Fruit fly (Drosophila melanogaster) whole organism, embryonic: Measurements from ENCODE around the gene CG7860.

Source experiments
- Bdp1 ChIP-seq: fragments of 200-800 bp; sonication (Bioruptor generic); optimal IDR thresholded peaks from 3 replicates; lab custom pipeline; 2016; ENCODE audit warnings: missing biosample characterization, missing genetic modification characterization
- CG10431 ChIP-seq: fragments of 200-800 bp; sonication (Bioruptor generic); optimal IDR thresholded peaks from 3 replicates; lab custom pipeline; 2018; ENCODE audit warnings: missing biosample characterization, mild to moderate bottlenecking, missing genetic modification characterization
- CG10565 ChIP-seq: fragments of 200-800 bp; sonication (Bioruptor generic); optimal IDR thresholded peaks from 3 replicates; lab custom pipeline; 2016; ENCODE audit warnings: missing biosample characterization, mild to moderate bottlenecking, missing genetic modification characterization
- CG12299 ChIP-seq: fragments of 200-800 bp; sonication (Bioruptor generic); optimal IDR thresholded peaks from 2 replicates; lab custom pipeline; 2018; ENCODE audit warnings: missing biosample characterization, mild to moderate bottlenecking, missing genetic modification characterization
- CG12659 ChIP-seq: fragments of 200-800 bp; sonication (Bioruptor generic); optimal IDR thresholded peaks from 3 replicates; lab custom pipeline; 2017; ENCODE audit warnings: mild to moderate bottlenecking, missing biosample characterization, missing genetic modification reagents, missing genetic modification characterization
- CG13894 ChIP-seq: fragments of 200-800 bp; sonication (Bioruptor generic); optimal IDR thresholded peaks from 3 replicates; lab custom pipeline; 2018; ENCODE audit warnings: missing biosample characterization, mild to moderate bottlenecking, missing genetic modification characterization, moderate library complexity
- CG15514 ChIP-seq: fragments of 200-800 bp; sonication (Bioruptor generic); optimal IDR thresholded peaks from 3 replicates; lab custom pipeline; 2017; ENCODE audit warnings: missing biosample characterization, missing genetic modification characterization, mild to moderate bottlenecking, moderate library complexity, missing genetic modification reagents
- CG2120 ChIP-seq: fragments of 200-800 bp; sonication (Bioruptor generic); optimal IDR thresholded peaks from 3 replicates; lab custom pipeline; 2016; ENCODE audit warnings: missing biosample characterization, missing genetic modification characterization
- CG30431 ChIP-seq: fragments of 200-800 bp; sonication (Bioruptor generic); optimal IDR thresholded peaks from 2 replicates; lab custom pipeline; 2017; ENCODE audit warnings: missing biosample characterization, missing genetic modification characterization
- CG31388 ChIP-seq: fragments of 200-800 bp; sonication (Bioruptor generic); optimal IDR thresholded peaks from 2 replicates; lab custom pipeline; 2016; ENCODE audit warnings: missing biosample characterization, missing genetic modification characterization
- CG32532 ChIP-seq: fragments of 200-800 bp; sonication (Bioruptor generic); IDR thresholded peaks from 2 replicates; pipeline ENCODE4 v1.3.6; 2022; ENCODE audit warnings: missing biosample characterization, missing genetic modification characterization
- CG33557 ChIP-seq: fragments of 200-800 bp; sonication (Bioruptor generic); optimal IDR thresholded peaks from 2 replicates; lab custom pipeline; 2019; ENCODE audit warnings: missing biosample characterization, mild to moderate bottlenecking, missing genetic modification characterization, moderate library complexity
- CG3847 ChIP-seq: fragments of 200-800 bp; sonication (Bioruptor generic); IDR thresholded peaks from 2 replicates; pipeline ENCODE4 v1.3.6; 2022; ENCODE audit warnings: missing biosample characterization, missing genetic modification characterization
- CG4730 ChIP-seq: fragments of 200-800 bp; sonication (Bioruptor generic); IDR thresholded peaks from 2 replicates; pipeline ENCODE4 v1.3.6; 2022; ENCODE audit warnings: missing biosample characterization, missing genetic modification characterization
- CG7271 ChIP-seq: fragments of 200-800 bp; sonication (Bioruptor generic); optimal IDR thresholded peaks from 2 replicates; lab custom pipeline; 2018; ENCODE audit warnings: missing biosample characterization, mild to moderate bottlenecking, missing genetic modification characterization, moderate library complexity
- CTCF ChIP-seq: fragments of 200-800 bp; sonication (Bioruptor generic); optimal IDR thresholded peaks from 2 replicates; lab custom pipeline; 2017; ENCODE audit warnings: missing biosample characterization, mild to moderate bottlenecking, missing genetic modification characterization, moderate library complexity
- CrebB ChIP-seq: fragments of 200-800 bp; sonication (Bioruptor generic); optimal IDR thresholded peaks from 3 replicates; lab custom pipeline; 2018; ENCODE audit warnings: missing biosample characterization, mild to moderate bottlenecking, missing genetic modification characterization
- Dad ChIP-seq: fragments of 200-800 bp; sonication (Bioruptor generic); optimal IDR thresholded peaks from 3 replicates; lab custom pipeline; 2016; ENCODE audit warnings: missing biosample characterization, missing genetic modification characterization
- Hmr ChIP-seq: fragments of 200-800 bp; sonication (Bioruptor generic); optimal IDR thresholded peaks from 3 replicates; lab custom pipeline; 2017; ENCODE audit warnings: mild to moderate bottlenecking, missing biosample characterization, missing genetic modification reagents, missing genetic modification characterization
- Hr39 ChIP-seq: fragments of >200 bp; optimal IDR thresholded peaks from 2 replicates; lab custom pipeline; 2017
- MESR4 ChIP-seq: fragments of 200-800 bp; sonication (Bioruptor generic); optimal IDR thresholded peaks from 2 replicates; lab custom pipeline; 2018; ENCODE audit warnings: missing biosample characterization, mild to moderate bottlenecking, missing genetic modification characterization, moderate library complexity
- Nf-YA ChIP-seq: fragments of 200-800 bp; sonication (Bioruptor generic); IDR thresholded peaks from 2 replicates; pipeline ENCODE4 v1.3.6; 2022; ENCODE audit warnings: missing biosample characterization, missing genetic modification characterization
- Poxn ChIP-seq: fragments of 200-800 bp; sonication (Bioruptor generic); IDR thresholded peaks from 2 replicates; pipeline ENCODE4 v1.3.6; 2022; ENCODE audit warnings: missing biosample characterization, missing genetic modification characterization
- Ravus ChIP-seq: fragments of 200-800 bp; sonication (Bioruptor generic); IDR thresholded peaks from 2 replicates; pipeline ENCODE4 v1.3.6; 2022; ENCODE audit warnings: missing biosample characterization, missing genetic modification characterization
- Sry-δ ChIP-seq: fragments of 200-800 bp; sonication (Bioruptor generic); optimal IDR thresholded peaks from 2 replicates; lab custom pipeline; 2016; ENCODE audit warnings: missing biosample characterization, missing genetic modification characterization
- ab ChIP-seq: fragments of 200-800 bp; sonication (Bioruptor generic); optimal IDR thresholded peaks from 2 replicates; lab custom pipeline; 2016; ENCODE audit warnings: missing biosample characterization, missing genetic modification characterization
- amos ChIP-seq: fragments of 200-800 bp; sonication (Bioruptor generic); IDR thresholded peaks from 2 replicates; pipeline ENCODE4 v1.3.6; 2022; ENCODE audit warnings: missing biosample characterization, missing genetic modification characterization; ENCODE audit not compliant: partially characterized antibody
- ato ChIP-seq: fragments of 200-800 bp; sonication (Bioruptor generic); IDR thresholded peaks from 2 replicates; pipeline ENCODE4 v1.3.6; 2022; ENCODE audit warnings: missing biosample characterization, missing genetic modification characterization; ENCODE audit not compliant: partially characterized antibody
- bbx ChIP-seq: fragments of 200-800 bp; sonication (Bioruptor generic); IDR thresholded peaks from 2 replicates; pipeline ENCODE4 v1.3.6; 2022; ENCODE audit warnings: missing biosample characterization, missing genetic modification characterization; ENCODE audit not compliant: partially characterized antibody
- bowl ChIP-seq: fragments of 200-800 bp; sonication (Bioruptor generic); IDR thresholded peaks from 2 replicates; pipeline ENCODE4 v1.3.6; 2022; ENCODE audit warnings: missing biosample characterization, missing genetic modification characterization
- br ChIP-seq: fragments of >200 bp; optimal IDR thresholded peaks from 2 replicates; lab custom pipeline; 2017
- btn ChIP-seq: fragments of 200-800 bp; sonication (Bioruptor generic); optimal IDR thresholded peaks from 2 replicates; lab custom pipeline; 2016; ENCODE audit warnings: missing biosample characterization, missing genetic modification characterization
- caup ChIP-seq: fragments of 200-800 bp; sonication (Bioruptor generic); optimal IDR thresholded peaks from 3 replicates; lab custom pipeline; 2017; ENCODE audit warnings: missing biosample characterization, mild to moderate bottlenecking, missing genetic modification characterization, moderate library complexity; ENCODE audit not compliant: severe bottlenecking
- da ChIP-seq: fragments of 200-800 bp; sonication (Bioruptor generic); optimal IDR thresholded peaks from 2 replicates; lab custom pipeline; 2016; ENCODE audit warnings: missing biosample characterization, missing genetic modification characterization
- dpn ChIP-seq, 2 experiments: fragments of 200-800 bp; sonication (Bioruptor generic); optimal IDR thresholded peaks; 3 replicates each; lab custom pipeline; 2016; ENCODE audit warnings: missing biosample characterization in 2 of 2, missing genetic modification characterization in 2 of 2
- ham ChIP-seq: fragments of 200-800 bp; sonication (Bioruptor generic); IDR thresholded peaks from 2 replicates; pipeline ENCODE4 v1.3.6; 2022; ENCODE audit warnings: missing biosample characterization, missing genetic modification characterization
- ind ChIP-seq: fragments of 200-800 bp; sonication (Bioruptor generic); optimal IDR thresholded peaks from 3 replicates; lab custom pipeline; 2016; ENCODE audit warnings: missing biosample characterization, missing genetic modification characterization
- insv ChIP-seq, 2 experiments: fragments of 200-800 bp; sonication (Bioruptor generic); optimal IDR thresholded peaks; 3 replicates each; lab custom pipeline; 2016 to 2018; ENCODE audit warnings: missing biosample characterization in 2 of 2, missing genetic modification characterization in 2 of 2
- lbe ChIP-seq: fragments of 200-800 bp; sonication (Bioruptor generic); optimal IDR thresholded peaks from 2 replicates; lab custom pipeline; 2016; ENCODE audit warnings: missing biosample characterization, mild to moderate bottlenecking, missing genetic modification characterization
- lola ChIP-seq, 3 experiments: fragments of >200 bp in 2 of 3; fragments of 200-800 bp in 1 of 3; sonication (Bioruptor generic) in 1 of 3; optimal IDR thresholded peaks; 2 replicates each; lab custom pipeline; 2017 to 2019; ENCODE audit warnings: missing biosample characterization in 3 of 3, missing genetic modification characterization in 3 of 3, mild to moderate bottlenecking in 1 of 3, moderate library complexity in 1 of 3
- nerfin-2 ChIP-seq: fragments of 200-800 bp; sonication (Bioruptor generic); IDR thresholded peaks from 2 replicates; pipeline ENCODE4 v1.3.6; 2022; ENCODE audit warnings: missing biosample characterization, missing genetic modification characterization; ENCODE audit not compliant: partially characterized antibody
- nmo ChIP-seq: fragments of 200-800 bp; sonication (Bioruptor generic); optimal IDR thresholded peaks from 2 replicates; lab custom pipeline; 2018; ENCODE audit warnings: missing biosample characterization, mild to moderate bottlenecking, missing genetic modification characterization, moderate library complexity
- pan ChIP-seq, 4 experiments: fragments of >200 bp in 3 of 4; fragments of 200-800 bp in 1 of 4; sonication (Bioruptor generic) in 1 of 4; optimal IDR thresholded peaks in 3 of 4; IDR thresholded peaks in 1 of 4; 2 replicates each; pipeline versions ENCODE4 v1.3.6 to Lab custom; 2017 to 2022; ENCODE audit warnings: missing biosample characterization in 2 of 4, missing genetic modification characterization in 2 of 4, mixed read lengths in 1 of 4
- pb ChIP-seq: fragments of 200-800 bp; sonication (Bioruptor generic); optimal IDR thresholded peaks from 3 replicates; lab custom pipeline; 2016; ENCODE audit warnings: missing biosample characterization, missing genetic modification characterization
- prd ChIP-seq, 3 experiments: fragments of >200 bp in 2 of 3; fragments of 200-800 bp in 1 of 3; sonication (Bioruptor generic) in 1 of 3; optimal IDR thresholded peaks in 2 of 3; IDR thresholded peaks in 1 of 3; 2 replicates in 2 of 3; 3 replicates in 1 of 3; pipeline versions ENCODE4 v1.3.6 to Lab custom; 2017 to 2022; ENCODE audit warnings: missing biosample characterization in 1 of 3, missing genetic modification characterization in 1 of 3
- pros ChIP-seq: fragments of 200-800 bp; sonication (Bioruptor generic); optimal IDR thresholded peaks from 3 replicates; lab custom pipeline; 2019; ENCODE audit warnings: missing biosample characterization, mild to moderate bottlenecking, missing genetic modification characterization, moderate library complexity
- psq ChIP-seq: fragments of 200-800 bp; sonication (Bioruptor generic); optimal IDR thresholded peaks from 2 replicates; lab custom pipeline; 2017; ENCODE audit warnings: missing biosample characterization, missing genetic modification characterization
- sim ChIP-seq: fragments of 200-800 bp; sonication (Bioruptor generic); IDR thresholded peaks from 2 replicates; pipeline ENCODE4 v1.3.6; 2022; ENCODE audit warnings: missing biosample characterization, missing genetic modification characterization
- unc-4 ChIP-seq: fragments of 200-800 bp; sonication (Bioruptor generic); IDR thresholded peaks from 2 replicates; pipeline ENCODE4 v1.3.6; 2022; ENCODE audit warnings: missing biosample characterization, missing genetic modification characterization; ENCODE audit not compliant: partially characterized antibody

Gene CG7860

DNA sequence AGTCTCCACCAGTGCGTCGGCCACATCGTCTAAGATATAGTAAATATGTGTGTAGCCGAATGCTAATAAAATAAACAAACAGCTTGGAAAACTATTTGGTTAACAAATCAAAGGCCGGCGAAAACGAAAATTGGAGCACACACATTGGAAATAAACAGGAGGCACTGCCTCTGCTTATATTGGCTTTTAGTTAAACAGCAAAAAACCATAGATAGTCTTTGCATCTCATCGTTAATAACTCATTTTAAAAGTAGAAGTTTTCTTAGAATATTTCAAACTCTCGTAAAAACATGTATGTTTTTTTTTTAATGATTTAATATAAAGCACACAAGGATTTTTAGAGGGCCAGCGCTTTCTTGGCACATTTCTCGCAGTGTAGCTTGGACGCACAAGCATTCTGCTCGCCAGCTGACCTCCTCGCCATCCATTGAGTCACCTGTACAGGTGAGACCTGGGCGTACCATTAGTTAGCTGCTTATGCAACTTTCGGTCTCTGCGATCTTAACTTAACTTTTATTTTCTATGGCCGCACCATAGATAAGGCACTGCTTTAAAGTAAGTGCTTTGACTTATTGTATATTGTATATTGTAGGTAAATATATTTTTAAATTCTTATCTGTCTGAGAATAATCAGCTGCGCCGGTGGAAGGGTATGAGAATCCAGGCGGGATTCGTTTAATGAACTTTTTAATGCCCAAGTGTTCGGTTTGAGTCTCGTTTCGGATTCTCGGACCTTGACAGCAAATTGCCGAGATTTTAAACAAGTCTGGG lies 23.1 kb downstream of the CG7860 start (continued):
- no peak for TF ChIP-seq sim (GFP tag; lab: Robert Waterston, UW)
- no peak for TF ChIP-seq CG7271
- TF ChIP-seq pan (optimal IDR thresholded peaks at IDR 0.05; lab: Kevin White, UChicago) = no peak
- no peak for TF ChIP-seq pan (GFP tag; optimal IDR thresholded peaks at IDR 0.05 in 1 of 2, IDR thresholded peaks at IDR 0.05 in 1 of 2)
- TF ChIP-seq dpn (GFP tag; optimal IDR thresholded peaks at IDR 0.05; lab: Kevin White, UChicago) = peak in 1 of 2 experiments; percentile 43
- no peak for TF ChIP-seq CG15514 (GFP tag; lab: Kevin White, UChicago)
- no peak for TF ChIP-seq pb (GFP tag; lab: Kevin White, UChicago)
- no peak for TF ChIP-seq insv (GFP tag; optimal IDR thresholded peaks at IDR 0.05; lab: Kevin White, UChicago)
- no peak for TF ChIP-seq MESR4 (GFP tag; lab: Kevin White, UChicago)
- no peak for TF ChIP-seq Ravus (GFP tag; lab: Robert Waterston, UW)
- peak; percentile 42 for TF ChIP-seq Hmr (GFP tag; lab: Kevin White, UChicago)
- no peak for TF ChIP-seq btn (GFP tag; lab: Kevin White, UChicago)
- TF ChIP-seq CG31388 (GFP tag; lab: Kevin White, UChicago) = no peak
- TF ChIP-seq CG3847 (GFP tag; lab: Robert Waterston, UW) = no peak
- no peak for TF ChIP-seq CrebB (tag; lab: Kevin White, UChicago)
- TF ChIP-seq CTCF (GFP tag; lab: Kevin White, UChicago) = no peak
- TF ChIP-seq CG4730 (GFP tag; lab: Robert Waterston, UW) = no peak
- TF ChIP-seq CG33557 (GFP tag; lab: Kevin White, UChicago) = no peak
- TF ChIP-seq CG10565 (GFP tag; lab: Kevin White, UChicago) = no peak
- TF ChIP-seq ham (GFP tag; lab: Robert Waterston, UW) = no peak
- no peak for TF ChIP-seq bowl (GFP tag; lab: Robert Waterston, UW)
- TF ChIP-seq Nf-YA (GFP tag; lab: Robert Waterston, UW) = no peak
- TF ChIP-seq br = no peak
- no peak for TF ChIP-seq CG12299 (tag; lab: Kevin White, UChicago)
- TF ChIP-seq ato (GFP tag; lab: Robert Waterston, UW) = no peak
- peak; percentile 44 for TF ChIP-seq nmo
- no peak for TF ChIP-seq lbe (GFP tag; lab: Kevin White, UChicago)
- no peak for TF ChIP-seq Sry-δ
- no peak for TF ChIP-seq caup (GFP tag; lab: Kevin White, UChicago)
- no peak for TF ChIP-seq psq (GFP tag; lab: Kevin White, UChicago)
- TF ChIP-seq CG2120 = peak; percentile 54
- no peak for TF ChIP-seq pros (GFP tag; lab: Kevin White, UChicago)
- TF ChIP-seq nerfin-2 (GFP tag; lab: Robert Waterston, UW) = no peak
- no peak for TF ChIP-seq Bdp1 (GFP tag; lab: Kevin White, UChicago)
- TF ChIP-seq ab (GFP tag; lab: Kevin White, UChicago) = no peak
- no peak for TF ChIP-seq CG13894
- TF ChIP-seq prd (optimal IDR thresholded peaks at IDR 0.05; lab: Kevin White, UChicago) = no peak
- TF ChIP-seq prd (GFP tag; IDR thresholded peaks at IDR 0.05; lab: Robert Waterston, UW) = peak; percentile 60; the same call in 2 of the 3 replicates
- TF ChIP-seq da (GFP tag; lab: Kevin White, UChicago) = no peak
- TF ChIP-seq Poxn (GFP tag; lab: Robert Waterston, UW) = no peak
- no peak for TF ChIP-seq CG30431
- TF ChIP-seq unc-4 (GFP tag; lab: Robert Waterston, UW) = no peak
- no peak for TF ChIP-seq CG10431 (GFP tag; lab: Kevin White, UChicago)
- peak; percentile 20 for TF ChIP-seq CG12659
- TF ChIP-seq CG32532 = peak; percentile 45; the same call in 1 of the 2 replicates
- TF ChIP-seq lola (GFP tag; optimal IDR thresholded peaks at IDR 0.05; lab: Kevin White, UChicago) = peak in 1 of 3 experiments; percentile 7
- no peak for TF ChIP-seq Dad
- TF ChIP-seq Hr39 (lab: Kevin White, UChicago) = no peak
- TF ChIP-seq ind = peak; percentile 33
- no peak for TF ChIP-seq amos (GFP tag; lab: Robert Waterston, UW)
- no peak for TF ChIP-seq bbx
